Worm (Caenorhabditis elegans): Measurements from ENCODE around the gene C33A12.3.

DNA sequence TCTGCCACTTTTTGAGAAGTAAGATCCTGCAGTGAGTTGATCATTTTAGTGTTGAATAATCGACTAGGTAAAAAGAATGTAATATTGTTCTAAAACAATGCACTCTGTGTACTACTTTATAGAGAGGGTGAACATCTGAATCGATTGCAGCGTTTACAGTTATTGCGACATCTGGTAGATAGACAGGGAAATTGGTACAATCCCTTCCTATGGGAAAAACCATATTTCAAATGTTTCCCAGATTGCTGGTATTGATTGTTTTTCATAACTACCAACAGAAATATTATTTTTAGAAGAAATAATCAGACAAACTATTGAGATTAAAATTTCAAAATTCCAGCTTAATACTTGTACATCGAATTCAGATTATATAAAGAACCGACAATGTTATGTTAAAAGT lies 27.8 kb downstream of the C33A12.3 start, which contains the start of gene gadr-2:
- TF ChIP-seq rnt-1 (tag; optimal IDR thresholded peaks at IDR 0.05) (no peak), pqm-1 (tag; optimal IDR thresholded peaks at IDR 0.05) (no peak), ceh-31 (tag; optimal IDR thresholded peaks at IDR 0.05) (no peak), tbx-2 (tag; optimal IDR thresholded peaks at IDR 0.05) (no peak), pag-3 (tag; optimal IDR thresholded peaks at IDR 0.05; ENCODE audit: borderline replicate concordance) (no peak), ceh-9 (tag; optimal IDR thresholded peaks at IDR 0.05) (no peak)

Data from whole organism, late embryonic.